Worm (Caenorhabditis elegans): ENCODE results near the gene otpl-1.

- no peak for TF ChIP-seq tab-1 (GFP tag; IDR thresholded peaks at IDR 0.05)
- no peak for TF ChIP-seq ztf-29 (GFP tag; IDR thresholded peaks at IDR 0.05)
- TF ChIP-seq cog-1 (tag; optimal IDR thresholded peaks at IDR 0.05): no peak
Observed at ce11 chrIV:3578667-3579066, 9.9 kb downstream of the otpl-1 start.
